Fruit fly (Drosophila melanogaster): ENCODE data around the gene CG4511.
A peak's percentile ranks its signal among the peaks of the same experiment; 100 is the strongest.

Gene CG4511

DNA sequence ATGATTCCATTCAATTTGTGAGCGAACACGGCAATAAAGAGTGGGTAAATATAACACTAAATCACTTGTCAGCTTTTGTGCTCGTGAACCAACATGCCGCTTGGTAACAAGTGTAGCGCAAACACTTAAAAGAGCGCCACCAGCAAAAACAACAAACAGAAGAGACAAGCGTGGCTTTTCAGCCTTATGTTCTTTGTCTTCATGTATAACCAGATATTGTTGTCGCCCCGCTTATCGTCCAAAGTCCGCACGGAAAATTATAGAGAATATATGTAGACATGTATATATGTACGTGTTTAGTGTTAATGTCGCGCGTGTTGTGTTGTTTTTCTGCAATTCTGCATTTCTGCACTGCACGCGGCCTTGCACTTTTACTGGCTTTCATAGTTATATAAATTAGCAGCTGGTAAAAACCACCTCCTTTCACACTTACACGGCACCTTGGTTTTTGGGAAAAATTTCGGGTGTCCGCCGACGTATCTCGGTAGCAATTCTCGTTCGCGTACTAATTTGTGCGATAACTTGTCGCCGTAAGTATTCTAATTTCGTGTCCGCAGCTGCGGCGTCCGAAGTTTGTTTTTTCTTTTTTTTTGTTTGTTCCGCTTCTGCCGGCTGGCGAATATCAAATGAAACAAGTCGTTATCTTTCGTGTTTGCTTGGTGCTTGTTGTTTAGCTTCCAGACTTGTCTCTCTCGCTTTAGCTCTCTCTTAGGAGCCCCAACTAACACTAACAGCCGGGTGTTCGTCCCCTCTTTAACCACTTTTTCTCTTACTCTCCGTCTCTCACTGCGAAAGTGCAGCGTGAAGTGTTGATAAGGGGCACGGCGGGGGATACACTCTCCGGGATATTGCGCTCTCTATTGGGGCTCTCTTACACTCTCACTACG is 34.6 kb downstream of the CG4511 start (continued):
- TF ChIP-seq CG6163 (GFP tag; IDR thresholded peaks at IDR 0.05) (peak; percentile 80), CG7368 (GFP tag; optimal IDR thresholded peaks at IDR 0.05) (peak; percentile 31), Ets96B (tag; optimal IDR thresholded peaks at IDR 0.05) (peak; percentile 25), CG9139 (GFP tag; optimal IDR thresholded peaks at IDR 0.05) (peak; percentile 96), CG11762 (GFP tag; optimal IDR thresholded peaks at IDR 0.05; ENCODE audit: insufficient read depth) (peak; percentile 62), CG1621 (tag; optimal IDR thresholded peaks at IDR 0.05) (peak; percentile 63), CG8119 (GFP tag; IDR thresholded peaks at IDR 0.05) (peak; percentile 63; the same call in 2 of the 3 replicates), Hr39 (GFP tag; optimal IDR thresholded peaks at IDR 0.05) (peak; percentile 19), svp (GFP tag) (peak; percentile 65), CG3919 (GFP tag; optimal IDR thresholded peaks at IDR 0.05) (peak; percentile 38)

DNA sequence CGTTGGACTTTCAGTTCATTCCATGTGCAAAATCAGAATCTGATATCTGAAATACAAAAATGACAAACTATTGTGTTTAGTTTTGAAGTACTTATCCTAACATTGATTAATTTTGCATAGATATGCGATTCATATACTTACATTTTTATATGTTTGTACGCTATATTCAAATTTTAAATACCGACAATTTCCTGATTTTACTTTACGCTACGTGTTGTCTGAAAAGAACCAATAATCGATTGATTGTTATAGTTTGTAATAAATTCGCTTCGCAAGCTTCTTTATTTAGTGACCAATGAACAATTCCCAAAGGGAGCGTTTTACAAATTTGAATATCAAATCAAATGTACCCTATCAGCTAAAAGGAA is 35.2 kb downstream of the CG4511 start, which contains the start of gene Ak3:
Gene Ak3 (minus strand): TSS at position 69 of the 368 bp plus-strand sequence.
- TF ChIP-seq CG4318 (GFP tag; optimal IDR thresholded peaks at IDR 0.05): no peak
- TF ChIP-seq CG11902 (GFP tag; optimal IDR thresholded peaks at IDR 0.05): no peak
- TF ChIP-seq CG10669 (GFP tag; optimal IDR thresholded peaks at IDR 0.05): no peak
- TF ChIP-seq CG32006 (GFP tag; optimal IDR thresholded peaks at IDR 0.05): no peak
- TF ChIP-seq Smox (GFP tag; optimal IDR thresholded peaks at IDR 0.05): no peak
- TF ChIP-seq CG15336 (GFP tag; IDR thresholded peaks at IDR 0.05): no peak
- TF ChIP-seq Sox15 (GFP tag; optimal IDR thresholded peaks at IDR 0.05): no peak
- TF ChIP-seq CG6808 (GFP tag; optimal IDR thresholded peaks at IDR 0.05): no peak
- no peak for TF ChIP-seq vri (GFP tag; optimal IDR thresholded peaks at IDR 0.05)
- no peak for TF ChIP-seq CG6163 (GFP tag; IDR thresholded peaks at IDR 0.05)
- TF ChIP-seq Eip78C (GFP tag): no peak
- no peak for TF ChIP-seq CG1621 (tag; optimal IDR thresholded peaks at IDR 0.05)
- TF ChIP-seq topi (GFP tag; optimal IDR thresholded peaks at IDR 0.05): no peak
- TF ChIP-seq CG16779 (tag; optimal IDR thresholded peaks at IDR 0.05): no peak
- no peak for TF ChIP-seq Ets96B (tag; optimal IDR thresholded peaks at IDR 0.05)
- TF ChIP-seq achi (GFP tag; optimal IDR thresholded peaks at IDR 0.05): no peak
- no peak for TF ChIP-seq CG7368 (GFP tag; optimal IDR thresholded peaks at IDR 0.05)

DNA sequence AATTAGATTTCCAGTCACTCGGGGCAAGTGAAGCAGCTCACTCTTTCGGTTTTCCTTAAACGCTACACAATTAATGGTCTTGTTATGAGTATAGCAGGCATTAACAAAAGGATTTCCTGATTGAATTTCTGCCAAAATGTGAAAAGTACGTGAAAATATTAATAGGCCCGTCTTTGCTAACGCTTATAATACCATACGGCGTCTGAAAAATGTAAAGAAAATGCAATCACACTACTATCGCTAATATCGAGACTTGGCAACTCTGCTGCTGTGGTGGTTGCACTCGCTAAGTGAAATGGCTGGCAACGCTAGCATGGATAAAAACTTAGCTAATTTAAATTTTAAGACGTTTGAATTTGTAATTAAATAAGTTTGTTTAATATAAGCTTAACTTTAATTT is 39.0 kb downstream of the CG4511 start, which contains the start of gene CG6621:
Gene CG6621 (minus strand): TSS at position 205 of the 400 bp plus-strand sequence.
- TF ChIP-seq CG16779 (tag; optimal IDR thresholded peaks at IDR 0.05): no peak
- no peak for TF ChIP-seq fd59A (GFP tag; optimal IDR thresholded peaks at IDR 0.05)
- no peak for TF ChIP-seq topi (GFP tag; optimal IDR thresholded peaks at IDR 0.05)
- no peak for TF ChIP-seq Hr4 (GFP tag; optimal IDR thresholded peaks at IDR 0.05)
- TF ChIP-seq CG31627 (GFP tag; optimal IDR thresholded peaks at IDR 0.05): peak; percentile 15

Measured in whole organism, prepupa.